Fruit fly (Drosophila melanogaster) whole organism: ENCODE measurements around the gene Cht7.

Source experiments
- CG8478 ChIP-seq: fragments of >200 bp; optimal IDR thresholded peaks from 2 replicates; lab custom pipeline; 2018; ENCODE audit warnings: inconsistent platforms
- pan ChIP-seq: fragments of >200 bp; optimal IDR thresholded peaks from 2 replicates; lab custom pipeline; 2017

DNA sequence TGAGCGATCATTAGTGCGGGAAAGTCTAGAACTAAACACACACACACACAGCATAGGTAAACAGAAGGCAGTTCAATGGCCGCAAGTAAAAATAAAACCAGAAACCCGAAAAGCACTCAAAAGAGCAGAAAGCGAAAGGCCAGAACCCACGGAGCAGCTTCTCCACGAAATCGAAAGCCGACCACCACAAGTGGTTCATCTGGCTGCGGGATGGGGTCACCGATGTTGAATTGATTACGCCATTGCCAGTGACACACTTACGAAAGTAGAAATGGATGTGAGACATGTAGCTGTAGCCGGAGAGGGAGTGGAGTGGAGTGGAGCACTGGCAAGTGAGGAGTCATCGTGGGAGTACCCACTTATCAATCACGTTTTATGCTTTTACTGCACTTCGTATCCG lies 34.7 kb upstream of the Cht7 start:
- TF ChIP-seq pan (lab: Kevin White, UChicago) (no peak), CG8478 (no peak)
